Fruit fly (Drosophila melanogaster): ENCODE results near the gene Fim.

The Fim gene

DNA sequence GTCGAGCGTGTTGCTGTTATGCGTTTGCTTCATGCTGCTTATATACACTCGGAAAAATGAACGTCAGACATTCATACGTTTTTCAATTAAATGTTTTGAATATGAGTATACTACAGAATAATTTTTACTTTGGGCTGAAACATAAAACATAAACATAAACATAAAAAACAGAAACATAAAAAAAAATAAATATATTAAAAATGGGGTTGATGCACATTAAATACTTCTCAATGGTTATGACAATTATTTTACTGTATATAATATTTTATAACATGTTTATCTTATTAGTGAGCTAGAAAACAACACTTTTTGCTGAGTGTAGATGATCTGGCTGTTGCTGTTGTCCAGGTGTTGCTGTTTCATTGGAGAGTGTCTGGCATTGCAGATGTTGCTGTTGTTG is 64.3 kb downstream of the Fim start (continued):
- TF ChIP-seq prd (optimal IDR thresholded peaks at IDR 0.05) (no peak), prd (GFP tag; IDR thresholded peaks at IDR 0.05) (0 out of 3 replicates have a peak, but pooled peaks have one; percentile 41), CG6175 (GFP tag; IDR thresholded peaks at IDR 0.05) (no peak), wdn (GFP tag; IDR thresholded peaks at IDR 0.05) (no peak), CG7357 (GFP tag; IDR thresholded peaks at IDR 0.05) (no peak), CG2199 (GFP tag; IDR thresholded peaks at IDR 0.05) (no peak), CG10274 (GFP tag; optimal IDR thresholded peaks at IDR 0.05) (no peak), zen (tag; optimal IDR thresholded peaks at IDR 0.05) (peak; percentile 17), Dek (tag; optimal IDR thresholded peaks at IDR 0.05) (no peak), bowl (GFP tag; IDR thresholded peaks at IDR 0.05) (no peak), HHEX (GFP tag; optimal IDR thresholded peaks at IDR 0.05) (no peak), sna (GFP tag; IDR thresholded peaks at IDR 0.05; ENCODE audit: partially characterized antibody) (no peak), Side (GFP tag; optimal IDR thresholded peaks at IDR 0.05) (no peak), nom (GFP tag; optimal IDR thresholded peaks at IDR 0.05) (peak; percentile 4), CG8765 (GFP tag; IDR thresholded peaks at IDR 0.05) (no peak), Asciz (GFP tag; optimal IDR thresholded peaks at IDR 0.05) (peak; percentile 13), pzg (GFP tag; optimal IDR thresholded peaks at IDR 0.05) (no peak), CG3163 (GFP tag; optimal IDR thresholded peaks at IDR 0.05) (no peak), stc (GFP tag; IDR thresholded peaks at IDR 0.05) (0 out of 2 replicates have a peak, but pooled peaks have one; percentile 24), bsh (GFP tag; optimal IDR thresholded peaks at IDR 0.05) (peak; percentile 22 to 38), CG7556 (GFP tag; optimal IDR thresholded peaks at IDR 0.05) (peak; percentile 11), Atf3 (GFP tag; optimal IDR thresholded peaks at IDR 0.05) (no peak), CG4617 (GFP tag; optimal IDR thresholded peaks at IDR 0.05; ENCODE audit: borderline replicate concordance) (no peak), Sox100B (GFP tag; optimal IDR thresholded peaks at IDR 0.05) (no peak), CG10979 (tag; optimal IDR thresholded peaks at IDR 0.05) (peak; percentile 42), nau (GFP tag; optimal IDR thresholded peaks at IDR 0.05) (no peak), CG1602 (GFP tag; optimal IDR thresholded peaks at IDR 0.05) (no peak), mld (GFP tag; IDR thresholded peaks at IDR 0.05; ENCODE audit: partially characterized antibody) (no peak), psq (GFP tag; optimal IDR thresholded peaks at IDR 0.05) (no peak), zf30C (GFP tag; optimal IDR thresholded peaks at IDR 0.05) (no peak), fd102C (GFP tag; optimal IDR thresholded peaks at IDR 0.05) (no peak), luna (GFP tag; optimal IDR thresholded peaks at IDR 0.05) (no peak), CG13424 (tag; optimal IDR thresholded peaks at IDR 0.05) (peak; percentile 20), ara (GFP tag; IDR thresholded peaks at IDR 0.05) (no peak), CG18011 (GFP tag; optimal IDR thresholded peaks at IDR 0.05) (no peak), D19A (tag; optimal IDR thresholded peaks at IDR 0.05) (peak; percentile 20), Fer1 (GFP tag; optimal IDR thresholded peaks at IDR 0.05) (no peak), CG17612 (GFP tag; IDR thresholded peaks at IDR 0.05) (no peak), Blimp-1 (GFP tag; optimal IDR thresholded peaks at IDR 0.05) (peak; percentile 29), Fer2 (tag; optimal IDR thresholded peaks at IDR 0.05) (no peak), sqz (GFP tag; optimal IDR thresholded peaks at IDR 0.05) (no peak), oc (tag; optimal IDR thresholded peaks at IDR 0.05) (no peak), row (GFP tag; IDR thresholded peaks at IDR 0.05) (peak; percentile 40; the same call in 2 of the 3 replicates), CG32532 (GFP tag; IDR thresholded peaks at IDR 0.05) (no peak), pfk (GFP tag; optimal IDR thresholded peaks at IDR 0.05) (no peak), dan (GFP tag; IDR thresholded peaks at IDR 0.05) (no peak), ato (GFP tag; IDR thresholded peaks at IDR 0.05; ENCODE audit: partially characterized antibody) (no peak), stwl (tag; optimal IDR thresholded peaks at IDR 0.05) (no peak), Sox102F (GFP tag; optimal IDR thresholded peaks at IDR 0.05) (peak; percentile 68), MBD-R2 (GFP tag; IDR thresholded peaks at IDR 0.05) (no peak), CG15269 (tag; optimal IDR thresholded peaks at IDR 0.05) (peak; percentile 18)

Measured in whole organism, embryonic.